Fruit fly (Drosophila melanogaster) whole organism, pupa: ENCODE data around the gene Vha16-2.

Experiments used
- CG10348 ChIP-seq: fragments of 200-800 bp; sonication (Bioruptor generic); IDR thresholded peaks from 2 replicates; pipeline ENCODE4 v1.3.6; 2022; ENCODE audit warnings: missing biosample characterization, missing genetic modification characterization
- CG32121 ChIP-seq: fragments of 200-800 bp; sonication (Bioruptor generic); IDR thresholded peaks from 2 replicates; pipeline ENCODE4 v1.3.6; 2022; ENCODE audit warnings: missing biosample characterization, missing genetic modification characterization
- CG8159 ChIP-seq: fragments of 200-800 bp; sonication (Bioruptor generic); optimal IDR thresholded peaks from 3 replicates; lab custom pipeline; 2018; ENCODE audit warnings: missing biosample characterization, mild to moderate bottlenecking, missing genetic modification characterization, moderate library complexity
- gl ChIP-seq: fragments of 200-800 bp; sonication (Bioruptor generic); optimal IDR thresholded peaks from 2 replicates; lab custom pipeline; 2018; ENCODE audit warnings: missing biosample characterization, mild to moderate bottlenecking, missing genetic modification characterization

DNA sequence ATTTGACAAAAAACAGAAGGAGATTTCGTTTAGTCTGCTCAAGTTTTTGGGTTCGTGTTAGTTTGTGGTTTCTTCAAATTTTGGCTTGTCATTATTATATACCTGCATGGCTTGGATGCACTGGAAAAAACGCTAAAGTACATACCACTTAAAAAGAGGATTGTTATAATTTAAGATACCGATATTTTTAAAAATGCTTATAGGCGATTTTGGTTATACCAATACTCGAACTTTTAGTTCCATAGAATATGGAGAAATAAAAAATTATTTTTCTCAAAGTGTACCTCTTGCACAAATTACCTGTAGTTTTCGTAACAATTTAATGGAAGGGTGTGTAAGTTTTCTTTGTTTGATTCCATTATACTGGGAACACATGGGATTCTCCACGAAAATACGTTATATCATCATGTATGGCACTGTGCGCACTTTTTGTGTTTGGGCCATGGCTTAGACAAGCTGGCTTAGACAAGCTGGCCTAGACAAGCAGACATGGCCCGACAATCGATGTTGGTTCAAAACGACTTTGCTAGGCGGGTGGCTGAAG is 9.3 kb upstream of the Vha16-2 start, which contains the start of gene Fum3:
- TF ChIP-seq gl (tag; lab: Kevin White, UChicago) (no peak), CG10348 (GFP tag; lab: Robert Waterston, UW) (no peak), CG32121 (GFP tag; lab: Robert Waterston, UW) (no peak), CG8159 (tag; lab: Kevin White, UChicago) (no peak)
